Worm (Caenorhabditis elegans): ENCODE measurements around the gene srx-76.

The srx-76 gene

ce11 chrV:11879732-11880131, 11.9 kb upstream of the srx-76 start, which contains the start of gene sulp-5:
Gene sulp-5, plus strand, starts transcription at chrV:11880032.
- no peak for TF ChIP-seq nhr-67 (tag; optimal IDR thresholded peaks at IDR 0.05)
- TF ChIP-seq elt-1 (tag; optimal IDR thresholded peaks at IDR 0.05): no peak
- TF ChIP-seq mdl-1 (tag; optimal IDR thresholded peaks at IDR 0.05): no peak
- TF ChIP-seq egl-27 (tag; optimal IDR thresholded peaks at IDR 0.05): no peak
- no peak for TF ChIP-seq jun-1 (tag; optimal IDR thresholded peaks at IDR 0.05)
- no peak for TF ChIP-seq skn-1 (tag; optimal IDR thresholded peaks at IDR 0.05)
- no peak for TF ChIP-seq ceh-82 (tag; optimal IDR thresholded peaks at IDR 0.05)
- TF ChIP-seq ztf-4 (tag; optimal IDR thresholded peaks at IDR 0.05): no peak
- TF ChIP-seq pqm-1 (tag; optimal IDR thresholded peaks at IDR 0.05): no peak
- no peak for TF ChIP-seq ceh-16 (tag; optimal IDR thresholded peaks at IDR 0.05)
- no peak for TF ChIP-seq fos-1 (tag; optimal IDR thresholded peaks at IDR 0.05)
- TF ChIP-seq sea-2 (GFP tag; optimal IDR thresholded peaks at IDR 0.05): no peak
- no peak for TF ChIP-seq hmg-11 (tag; optimal IDR thresholded peaks at IDR 0.05)
- TF ChIP-seq zag-1 (tag; optimal IDR thresholded peaks at IDR 0.05): no peak
- no peak for TF ChIP-seq elt-2 (tag; optimal IDR thresholded peaks at IDR 0.05)
- TF ChIP-seq fkh-2 (tag; optimal IDR thresholded peaks at IDR 0.05): no peak

ce11 chrV:11883215-11883614, 8.4 kb upstream of the srx-76 start:
- TF ChIP-seq daf-12 (tag; optimal IDR thresholded peaks at IDR 0.05): no peak
- TF ChIP-seq jun-1 (tag; optimal IDR thresholded peaks at IDR 0.05): no peak

ce11 chrV:11885087-11885486, 6.5 kb upstream of the srx-76 start:
- peak; percentile 39 for TF ChIP-seq jun-1 (tag; optimal IDR thresholded peaks at IDR 0.05)
- no peak for TF ChIP-seq lin-39 (tag; optimal IDR thresholded peaks at IDR 0.05)
- peak; percentile 32 for TF ChIP-seq elt-2 (tag; optimal IDR thresholded peaks at IDR 0.05)
- no peak for TF ChIP-seq nhr-23 (tag; optimal IDR thresholded peaks at IDR 0.05)
- peak; percentile 94 for TF ChIP-seq pqm-1 (tag; optimal IDR thresholded peaks at IDR 0.05)
- TF ChIP-seq pha-4 (tag; optimal IDR thresholded peaks at IDR 0.05): peak; percentile 73
- TF ChIP-seq mdl-1 (tag; optimal IDR thresholded peaks at IDR 0.05): no peak

- TF ChIP-seq pqm-1 (tag; optimal IDR thresholded peaks at IDR 0.05) (peak; percentile 91), ztf-4 (tag; optimal IDR thresholded peaks at IDR 0.05) (no peak), ama-1 (optimal IDR thresholded peaks at IDR 0.05) (peak; percentile 86), pha-4 (tag; optimal IDR thresholded peaks at IDR 0.05) (peak; percentile 85), mdl-1 (tag; optimal IDR thresholded peaks at IDR 0.05) (peak; percentile 47), ceh-9 (tag; optimal IDR thresholded peaks at IDR 0.05) (no peak), nhr-43 (tag; optimal IDR thresholded peaks at IDR 0.05; ENCODE audit: poor library complexity, severe bottlenecking) (peak; percentile 68), nfya-1 (tag; optimal IDR thresholded peaks at IDR 0.05; ENCODE audit: insufficient read depth) (peak; percentile 27), lin-39 (tag; optimal IDR thresholded peaks at IDR 0.05) (peak; percentile 2), jun-1 (tag; optimal IDR thresholded peaks at IDR 0.05) (peak; percentile 93), nhr-23 (tag; optimal IDR thresholded peaks at IDR 0.05) (peak; percentile 59), elt-2 (tag; optimal IDR thresholded peaks at IDR 0.05) (peak; percentile 85), aly-2 (tag; optimal IDR thresholded peaks at IDR 0.05) (no peak), snpc-4 (tag; optimal IDR thresholded peaks at IDR 0.05) (no peak)
Observed at ce11 chrV:11885939-11886338, 5.7 kb upstream of the srx-76 start.

- TF ChIP-seq elt-3 (tag; optimal IDR thresholded peaks at IDR 0.05) (peak in 1 of 3 experiments; percentile 25), lin-39 (tag; optimal IDR thresholded peaks at IDR 0.05) (no peak), skn-1 (tag; optimal IDR thresholded peaks at IDR 0.05) (no peak), ceh-28 (tag; optimal IDR thresholded peaks at IDR 0.05) (peak; percentile 44), elt-2 (tag; optimal IDR thresholded peaks at IDR 0.05) (peak; percentile 47), tbx-2 (tag; optimal IDR thresholded peaks at IDR 0.05) (peak; percentile 33), ama-1 (optimal IDR thresholded peaks at IDR 0.05) (peak; percentile 96), mdl-1 (tag; optimal IDR thresholded peaks at IDR 0.05) (peak; percentile 94), nhr-11 (tag; optimal IDR thresholded peaks at IDR 0.05) (no peak), pha-4 (tag; optimal IDR thresholded peaks at IDR 0.05) (peak; percentile 70), nfya-1 (tag; optimal IDR thresholded peaks at IDR 0.05; ENCODE audit: insufficient read depth) (peak; percentile 59), mml-1 (tag; optimal IDR thresholded peaks at IDR 0.05) (peak; percentile 26), hmg-11 (tag; optimal IDR thresholded peaks at IDR 0.05) (no peak), ceh-82 (tag; optimal IDR thresholded peaks at IDR 0.05) (no peak), ztf-4 (tag; optimal IDR thresholded peaks at IDR 0.05) (peak; percentile 20), nhr-25 (tag; optimal IDR thresholded peaks at IDR 0.05) (peak; percentile 10), jun-1 (tag; optimal IDR thresholded peaks at IDR 0.05) (peak; percentile 96), nhr-23 (tag; optimal IDR thresholded peaks at IDR 0.05) (peak; percentile 76), nhr-76 (tag; optimal IDR thresholded peaks at IDR 0.05) (peak; percentile 22), pqm-1 (tag; optimal IDR thresholded peaks at IDR 0.05) (peak; percentile 98), nhr-43 (tag; optimal IDR thresholded peaks at IDR 0.05; ENCODE audit: poor library complexity, severe bottlenecking) (peak; percentile 95), nhr-77 (tag; optimal IDR thresholded peaks at IDR 0.05) (no peak)
Observed at ce11 chrV:11887988-11888499, 3.6 kb upstream of the srx-76 start, which contains the start of gene adh-1. Gene adh-1, plus strand, starts transcription at chrV:11888248.

Measured in whole organism, L3 larva.